Worm (Caenorhabditis elegans): ENCODE results near the gene ZK945.4.

- TF ChIP-seq T22C8.4 (GFP tag; IDR thresholded peaks at IDR 0.05): no peak
- TF ChIP-seq ref-1 (GFP tag; conservative IDR thresholded peaks at IDR 0.05): no peak
- no peak for TF ChIP-seq ztf-29 (GFP tag; IDR thresholded peaks at IDR 0.05)
- TF ChIP-seq cog-1 (tag; optimal IDR thresholded peaks at IDR 0.05): no peak
- no peak for TF ChIP-seq ztf-23 (GFP tag; IDR thresholded peaks at IDR 0.05)
- no peak for TF ChIP-seq flt-1 (GFP tag; IDR thresholded peaks at IDR 0.05)
- no peak for TF ChIP-seq klf-2 (GFP tag; conservative IDR thresholded peaks at IDR 0.05)
- no peak for TF ChIP-seq med-1 (GFP tag; optimal IDR thresholded peaks at IDR 0.05; ENCODE audit: insufficient read depth)
- TF ChIP-seq tab-1 (GFP tag; IDR thresholded peaks at IDR 0.05): no peak
These were observed 17.0 kb upstream of the ZK945.4 start, which contains the start of gene F27E5.7 for ce11 chrII:10122465-10122864.

Measured in whole organism, midembryonic.